Worm (Caenorhabditis elegans): Measurements from ENCODE around the gene K07E3.2.

DNA sequence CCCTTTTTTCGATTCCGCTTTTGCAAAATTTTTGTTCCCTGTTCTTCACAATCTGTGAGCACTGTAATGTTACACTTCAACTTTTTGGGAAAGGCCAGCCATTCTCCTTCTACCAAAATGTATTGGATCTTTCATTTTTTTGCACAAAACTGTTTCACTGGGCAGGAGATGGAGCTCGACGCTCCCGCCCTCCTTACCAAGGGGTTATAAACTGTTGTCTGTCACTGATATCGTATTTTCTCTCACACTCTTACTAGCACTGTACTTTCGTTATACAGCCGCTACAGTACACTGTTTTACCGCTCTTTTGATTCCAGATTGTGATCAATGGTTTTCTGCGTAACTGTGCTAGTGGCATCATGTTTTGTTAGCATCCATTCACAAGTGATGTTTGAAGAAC is 26.4 kb upstream of the K07E3.2 start, which contains the start of gene C46F2.1:
- TF ChIP-seq fos-1 (tag; optimal IDR thresholded peaks at IDR 0.05), result no peak
- TF ChIP-seq nhr-28 (tag; optimal IDR thresholded peaks at IDR 0.05), result no peak
- TF ChIP-seq unc-62 (GFP tag; optimal IDR thresholded peaks at IDR 0.05), result no peak
- no peak for TF ChIP-seq nfya-1 (tag; optimal IDR thresholded peaks at IDR 0.05; ENCODE audit: insufficient read depth)
- no peak for TF ChIP-seq ama-1 (optimal IDR thresholded peaks at IDR 0.05)
- TF ChIP-seq jun-1 (tag; optimal IDR thresholded peaks at IDR 0.05), result no peak
- no peak for TF ChIP-seq tbx-2 (tag; optimal IDR thresholded peaks at IDR 0.05)
- TF ChIP-seq ceh-16 (tag; optimal IDR thresholded peaks at IDR 0.05), result no peak
- no peak for TF ChIP-seq elt-3 (tag; optimal IDR thresholded peaks at IDR 0.05)
- TF ChIP-seq snpc-4 (tag; optimal IDR thresholded peaks at IDR 0.05), result no peak
- TF ChIP-seq nhr-237 (tag; optimal IDR thresholded peaks at IDR 0.05), result no peak
- no peak for TF ChIP-seq ztf-11 (tag; optimal IDR thresholded peaks at IDR 0.05)
- no peak for TF ChIP-seq egl-27 (tag; optimal IDR thresholded peaks at IDR 0.05)
